Worm (Caenorhabditis elegans) whole organism, L4 larva: Measurements from ENCODE around the gene B0334.20.

Source experiments
- dpl-1 ChIP-seq: fragments of 150-350 bp; optimal IDR thresholded peaks from 2 replicates; lab custom pipeline; 2014; ENCODE audit warnings: missing biosample characterization, missing genetic modification reagents, missing genetic modification characterization
- dve-1 ChIP-seq: sonication (generic microtip); optimal IDR thresholded peaks from 2 replicates; lab custom pipeline; 2017; ENCODE audit warnings: antibody characterized with exemption, mild to moderate bottlenecking, missing genetic modification characterization, missing compliant biosample characterization; ENCODE audit not compliant: insufficient read depth
- lin-13 ChIP-seq: fragments of 150-350 bp; optimal IDR thresholded peaks from 2 replicates; lab custom pipeline; 2014; ENCODE audit warnings: missing biosample characterization, missing genetic modification reagents, missing genetic modification characterization
- lin-39 ChIP-seq: fragments of 150-350 bp; optimal IDR thresholded peaks from 2 replicates; lab custom pipeline; 2014; ENCODE audit warnings: missing biosample characterization, missing genetic modification reagents, missing genetic modification characterization
- nhr-77 ChIP-seq: fragments of 150-350 bp; optimal IDR thresholded peaks from 2 replicates; lab custom pipeline; 2014; ENCODE audit warnings: missing biosample characterization, missing genetic modification characterization

DNA sequence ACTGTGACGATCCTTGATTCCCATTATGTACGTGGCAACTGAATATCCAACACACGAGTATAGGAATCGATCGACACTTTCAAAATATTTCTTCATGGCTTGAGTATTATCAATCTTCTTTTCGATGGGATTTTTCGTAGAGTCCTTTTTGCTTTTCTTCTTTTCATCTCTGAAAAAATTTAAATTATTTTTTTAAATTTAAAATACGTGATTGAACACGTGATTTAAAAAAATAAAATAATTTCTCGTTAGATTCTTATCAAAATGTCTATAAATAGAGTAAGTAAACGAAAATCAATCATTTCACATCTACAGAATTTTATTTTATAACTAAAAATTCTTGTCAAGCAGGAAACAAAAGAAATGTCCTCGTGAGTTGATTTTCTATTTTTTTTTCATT, 21.0 kb upstream of the B0334.20 start, which contains the start of gene Y62F5A.10:
- TF ChIP-seq dpl-1 = no peak
- no peak for TF ChIP-seq lin-39
- TF ChIP-seq nhr-77 (tag; lab: Kevin White, UChicago) = no peak
- no peak for TF ChIP-seq lin-13 (GFP tag; lab: Kevin White, UChicago)
- TF ChIP-seq dve-1 = no peak
